Worm (Caenorhabditis elegans): ENCODE data around the gene atrn-1.

- TF ChIP-seq ama-1 (optimal IDR thresholded peaks at IDR 0.05) (no peak), ceh-36 (tag; optimal IDR thresholded peaks at IDR 0.05) (no peak), pes-1 (GFP tag; IDR thresholded peaks at IDR 0.05) (no peak)
Observed at ce11 chrX:14678983-14679382, 32.4 kb upstream of the atrn-1 start.

Measured in whole organism, early embryonic.